Worm (Caenorhabditis elegans) whole organism, L2 larva: ENCODE data around the gene ZK105.8.

ENCODE experiments used
- blmp-1 ChIP-seq: sonication (generic microtip); optimal IDR thresholded peaks from 2 replicates; lab custom pipeline; 2017; ENCODE audit warnings: missing genetic modification characterization, mild to moderate bottlenecking, missing compliant biosample characterization, antibody characterized with exemption, moderate library complexity; ENCODE audit not compliant: insufficient read depth
- fos-1 ChIP-seq: fragments of 150-350 bp; optimal IDR thresholded peaks from 2 replicates; lab custom pipeline; 2014; ENCODE audit warnings: missing biosample characterization, missing genetic modification characterization
- lsy-2 ChIP-seq, 2 experiments: fragments of 150-350 bp in 1 of 2; sonication (generic microtip) in 1 of 2; optimal IDR thresholded peaks; 2 replicates each; lab custom pipeline; 2014 to 2017; ENCODE audit warnings: missing biosample characterization in 2 of 2, missing genetic modification characterization in 2 of 2
- nhr-12 ChIP-seq: fragments of 150-350 bp; optimal IDR thresholded peaks from 2 replicates; lab custom pipeline; 2014; ENCODE audit warnings: missing biosample characterization, missing genetic modification characterization
- skn-1 ChIP-seq: sonication (generic microtip); optimal IDR thresholded peaks from 2 replicates; lab custom pipeline; 2017; ENCODE audit warnings: missing biosample characterization, missing genetic modification characterization
- ztf-11 ChIP-seq: sonication (generic microtip); optimal IDR thresholded peaks from 2 replicates; lab custom pipeline; 2017; ENCODE audit warnings: missing biosample characterization, missing genetic modification characterization

DNA sequence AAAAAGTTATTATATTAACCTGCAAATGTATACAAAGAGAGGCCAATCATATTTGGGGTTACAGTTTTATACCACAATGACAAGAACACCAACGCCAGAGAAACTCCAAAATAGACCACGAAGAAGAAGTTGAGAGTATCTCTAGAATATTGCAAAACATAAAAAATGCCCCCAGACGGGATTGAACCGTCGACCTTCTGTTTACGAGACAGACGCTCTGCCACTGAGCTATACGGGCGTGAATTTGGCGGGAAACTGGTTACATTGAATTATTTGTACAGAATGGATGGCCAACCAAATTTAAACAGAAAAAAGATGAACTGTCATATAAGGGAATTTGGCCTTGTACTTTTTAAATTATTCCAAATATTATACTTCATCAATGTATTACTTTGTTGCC is 6.2 kb downstream of the ZK105.8 start:
- TF ChIP-seq lsy-2 (tag; optimal IDR thresholded peaks at IDR 0.05; lab: Kevin White, UChicago) (peak in 1 of 2 experiments; percentile 52), fos-1 (tag; lab: Kevin White, UChicago) (peak; percentile 63), skn-1 (tag; lab: Kevin White, UChicago) (no peak), ztf-11 (tag; lab: Kevin White, UChicago) (no peak), nhr-12 (tag; lab: Kevin White, UChicago) (no peak), blmp-1 (no peak)
